Worm (Caenorhabditis elegans): ENCODE data around the gene tbcb-1.

tbcb-1 gene

DNA sequence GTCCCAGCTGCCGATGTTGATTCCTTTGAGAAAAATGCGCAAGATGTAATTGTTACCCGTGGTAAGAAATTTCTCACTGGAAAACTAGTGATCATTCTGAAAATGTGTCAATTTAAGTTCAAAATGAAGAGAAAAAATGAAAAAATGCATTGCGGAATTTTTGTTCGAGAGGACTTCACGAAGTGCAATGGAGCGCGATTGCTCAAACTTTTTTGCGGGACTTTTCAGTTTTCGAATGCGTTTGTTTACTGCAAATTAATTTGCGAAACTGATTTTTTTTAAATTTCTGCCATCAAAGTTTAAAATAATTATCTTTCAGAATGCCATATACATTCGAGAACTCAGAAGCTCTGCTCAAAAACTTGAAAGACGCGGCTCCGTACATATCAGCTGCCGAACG is 23.4 kb upstream of the tbcb-1 start, which contains the start of the genes nuaf-1 and bir-2 (continued):
- TF ChIP-seq hlh-30 (tag; optimal IDR thresholded peaks at IDR 0.05; ENCODE audit: insufficient read depth) (peak; percentile 51), unc-39 (tag; optimal IDR thresholded peaks at IDR 0.05) (no peak), F44E2.7 (GFP tag; IDR thresholded peaks at IDR 0.05) (no peak), F26F4.8 (GFP tag; conservative IDR thresholded peaks at IDR 0.05) (no peak), skn-1 (tag; optimal IDR thresholded peaks at IDR 0.05) (no peak), dmd-6 (GFP tag; IDR thresholded peaks at IDR 0.05) (no peak), hif-1 (tag; optimal IDR thresholded peaks at IDR 0.05) (peak in 1 of 2 experiments; percentile 4), vab-7 (GFP tag; IDR thresholded peaks at IDR 0.05) (no peak), zfp-2 (tag; optimal IDR thresholded peaks at IDR 0.05) (no peak), duxl-1 (tag; optimal IDR thresholded peaks at IDR 0.05; ENCODE audit: poor library complexity) (no peak)

ce11 chrV:13571714-13572258 is 20.1 kb upstream of the tbcb-1 start, which contains the start of gene C50B8.4:
Gene C50B8.4 (plus strand): TSS chrV:13572012.
- TF ChIP-seq unc-62 (GFP tag; optimal IDR thresholded peaks at IDR 0.05 in 1 of 2) (peak in 1 of 2 experiments; percentile 25), unc-62 (tag; optimal IDR thresholded peaks at IDR 0.05) (no peak), egl-27 (tag; optimal IDR thresholded peaks at IDR 0.05) (no peak), F26F4.8 (GFP tag; conservative IDR thresholded peaks at IDR 0.05) (no peak), aha-1 (tag) (peak; percentile 95), nhr-28 (tag; optimal IDR thresholded peaks at IDR 0.05) (peak; percentile 39), ceh-20 (GFP tag; IDR thresholded peaks at IDR 0.05) (no peak), nhr-77 (tag; optimal IDR thresholded peaks at IDR 0.05) (peak; percentile 28), dve-1 (tag; optimal IDR thresholded peaks at IDR 0.05; ENCODE audit: insufficient read depth) (peak; percentile 46), hlh-30 (tag; optimal IDR thresholded peaks at IDR 0.05; ENCODE audit: insufficient read depth) (peak; percentile 63), nhr-76 (tag; optimal IDR thresholded peaks at IDR 0.05) (no peak), pqm-1 (tag; optimal IDR thresholded peaks at IDR 0.05) (peak; percentile 66), nhr-6 (tag; optimal IDR thresholded peaks at IDR 0.05) (peak; percentile 61), hlh-11 (tag; optimal IDR thresholded peaks at IDR 0.05) (peak; percentile 75), daf-16 (GFP tag; optimal IDR thresholded peaks at IDR 0.05) (no peak), daf-16 (tag; optimal IDR thresholded peaks at IDR 0.05) (peak; percentile 84), zag-1 (tag; optimal IDR thresholded peaks at IDR 0.05) (no peak), dmd-6 (GFP tag; IDR thresholded peaks at IDR 0.05) (peak; percentile 26; the same call in 1 of the 2 replicates), mxl-3 (GFP tag; optimal IDR thresholded peaks at IDR 0.05) (peak; percentile 40)

DNA sequence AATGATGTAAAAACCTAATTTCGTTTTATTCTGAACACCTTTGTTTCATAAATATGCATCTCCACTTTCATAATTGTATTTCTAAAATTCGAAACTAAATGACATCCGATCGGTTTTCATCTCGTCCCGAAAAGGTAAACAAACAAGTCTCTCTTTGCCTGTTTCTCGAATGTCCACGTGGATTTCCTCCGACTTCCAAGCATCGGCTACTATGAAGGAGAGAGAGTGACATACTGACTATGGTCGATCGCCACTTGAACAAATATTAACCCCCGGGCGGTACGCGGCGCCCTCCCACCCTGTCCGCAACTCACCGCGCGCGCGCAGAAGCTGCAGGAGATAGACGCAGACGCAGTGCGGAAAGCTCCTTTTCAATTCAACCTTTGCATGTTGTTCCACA is 16.1 kb upstream of the tbcb-1 start:
- TF ChIP-seq ceh-32 (tag; optimal IDR thresholded peaks at IDR 0.05; ENCODE audit: poor library complexity): no peak
- TF ChIP-seq nhr-6 (tag; optimal IDR thresholded peaks at IDR 0.05): peak; percentile 10
- TF ChIP-seq madf-9 (GFP tag; conservative IDR thresholded peaks at IDR 0.05): 0 out of 2 replicates have a peak, but pooled peaks have one; percentile 28
- TF ChIP-seq attf-4 (tag; optimal IDR thresholded peaks at IDR 0.05): no peak
- TF ChIP-seq nhr-42 (GFP tag; IDR thresholded peaks at IDR 0.05): no peak

DNA sequence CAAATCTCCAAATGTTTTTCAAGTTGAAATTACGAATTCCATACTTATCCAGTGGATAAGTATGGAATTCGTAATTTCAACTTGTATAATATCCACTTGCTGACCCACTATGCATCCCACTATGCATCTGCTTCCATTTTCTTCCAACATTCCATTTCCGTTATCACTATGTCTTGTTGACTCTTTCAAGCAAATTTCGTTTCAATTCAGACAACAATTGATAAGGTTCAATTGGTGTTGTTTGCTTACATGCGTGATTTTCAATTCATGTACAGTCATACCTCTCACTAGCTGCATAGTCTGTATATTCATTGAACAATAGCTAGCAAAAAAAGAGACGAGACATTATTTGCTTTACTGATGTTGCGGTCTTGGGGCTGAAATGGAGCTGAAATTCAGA is 15.1 kb upstream of the tbcb-1 start:
- no peak for TF ChIP-seq T20F7.1 (GFP tag; optimal IDR thresholded peaks at IDR 0.05)
- TF ChIP-seq aha-1 (tag): peak; percentile 0
- TF ChIP-seq nhr-28 (tag; optimal IDR thresholded peaks at IDR 0.05): peak; percentile 52
- TF ChIP-seq F26F4.8 (GFP tag; conservative IDR thresholded peaks at IDR 0.05): no peak
- peak; percentile 66 for TF ChIP-seq pqm-1 (tag; optimal IDR thresholded peaks at IDR 0.05)
- peak; percentile 40 for TF ChIP-seq dve-1 (tag; optimal IDR thresholded peaks at IDR 0.05; ENCODE audit: insufficient read depth)
- peak; percentile 36 for TF ChIP-seq nhr-6 (tag; optimal IDR thresholded peaks at IDR 0.05)
- peak; percentile 31 for TF ChIP-seq hlh-30 (tag; optimal IDR thresholded peaks at IDR 0.05; ENCODE audit: insufficient read depth)
- TF ChIP-seq daf-16 (GFP tag; optimal IDR thresholded peaks at IDR 0.05): no peak
- peak; percentile 93 for TF ChIP-seq daf-16 (tag; optimal IDR thresholded peaks at IDR 0.05)
- TF ChIP-seq hlh-11 (tag; optimal IDR thresholded peaks at IDR 0.05): peak; percentile 34
- TF ChIP-seq dmd-6 (GFP tag; IDR thresholded peaks at IDR 0.05): 0 out of 2 replicates have a peak, but pooled peaks have one; percentile 24

ce11 chrV:13577463-13577862 is 14.5 kb upstream of the tbcb-1 start:
- TF ChIP-seq pqm-1 (tag; optimal IDR thresholded peaks at IDR 0.05): peak; percentile 58
- peak; percentile 18 for TF ChIP-seq nhr-28 (tag; optimal IDR thresholded peaks at IDR 0.05)
- no peak for TF ChIP-seq daf-16 (GFP tag; optimal IDR thresholded peaks at IDR 0.05)
- peak; percentile 7 for TF ChIP-seq daf-16 (tag; optimal IDR thresholded peaks at IDR 0.05)
- TF ChIP-seq mdl-1 (tag; optimal IDR thresholded peaks at IDR 0.05): no peak
- no peak for TF ChIP-seq T20F7.1 (GFP tag; optimal IDR thresholded peaks at IDR 0.05)
- peak; percentile 64; the same call in 1 of the 2 replicates for TF ChIP-seq dmd-6 (GFP tag; IDR thresholded peaks at IDR 0.05)
